Fruit fly (Drosophila melanogaster) whole organism, embryonic: ENCODE results near the gene CG13074.

Experiments
- B-H2 ChIP-seq: fragments of 200-800 bp; sonication (Bioruptor generic); optimal IDR thresholded peaks from 2 replicates; lab custom pipeline; 2018; ENCODE audit warnings: missing biosample characterization, mild to moderate bottlenecking, missing genetic modification characterization
- Bteb2 ChIP-seq: fragments of 200-800 bp; sonication (Bioruptor generic); optimal IDR thresholded peaks from 2 replicates; lab custom pipeline; 2016; ENCODE audit warnings: missing biosample characterization, missing genetic modification characterization
- CG10147 ChIP-seq: fragments of 200-800 bp; sonication (Bioruptor generic); optimal IDR thresholded peaks from 2 replicates; lab custom pipeline; 2019; ENCODE audit warnings: missing biosample characterization, mild to moderate bottlenecking, missing genetic modification characterization, moderate library complexity
- CG10267 ChIP-seq: fragments of 200-800 bp; sonication (Bioruptor generic); optimal IDR thresholded peaks from 2 replicates; lab custom pipeline; 2018; ENCODE audit warnings: missing biosample characterization, mild to moderate bottlenecking, missing genetic modification characterization, moderate library complexity
- CG10274 ChIP-seq: fragments of 200-800 bp; sonication (Bioruptor generic); optimal IDR thresholded peaks from 3 replicates; lab custom pipeline; 2017; ENCODE audit warnings: missing biosample characterization, mild to moderate bottlenecking, missing genetic modification characterization
- CG10462 ChIP-seq: fragments of 200-800 bp; sonication (Bioruptor generic); optimal IDR thresholded peaks from 2 replicates; lab custom pipeline; 2016; ENCODE audit warnings: missing biosample characterization, missing genetic modification characterization
- CG10543 ChIP-seq: fragments of 200-800 bp; sonication (Bioruptor generic); optimal IDR thresholded peaks from 3 replicates; lab custom pipeline; 2017; ENCODE audit warnings: missing biosample characterization, mild to moderate bottlenecking, missing genetic modification characterization, moderate library complexity
- CG10959 ChIP-seq: fragments of 200-800 bp; sonication (Bioruptor generic); IDR thresholded peaks from 2 replicates; pipeline ENCODE4 v1.3.6; 2022; ENCODE audit warnings: missing biosample characterization, missing genetic modification characterization
- CG12155 ChIP-seq: fragments of 200-800 bp; sonication (Bioruptor generic); optimal IDR thresholded peaks from 3 replicates; lab custom pipeline; 2016; ENCODE audit warnings: missing biosample characterization, missing genetic modification characterization
- CG14667 ChIP-seq: fragments of 200-800 bp; sonication (Bioruptor generic); IDR thresholded peaks from 2 replicates; pipeline ENCODE4 v1.3.6; 2022; ENCODE audit warnings: missing biosample characterization, missing genetic modification characterization
- CG14860 ChIP-seq: fragments of 200-800 bp; sonication (Bioruptor generic); IDR thresholded peaks from 3 replicates; pipeline ENCODE4 v1.3.6; 2022; ENCODE audit warnings: missing biosample characterization, missing genetic modification characterization; ENCODE audit not compliant: partially characterized antibody
- CG15011 ChIP-seq: fragments of 200-800 bp; sonication (Bioruptor generic); optimal IDR thresholded peaks from 3 replicates; lab custom pipeline; 2018; ENCODE audit warnings: missing biosample characterization, mild to moderate bottlenecking, missing genetic modification characterization
- CG1529 ChIP-seq: fragments of 200-800 bp; sonication (Bioruptor generic); optimal IDR thresholded peaks from 3 replicates; lab custom pipeline; 2018; ENCODE audit warnings: missing biosample characterization, missing genetic modification characterization
- CG15514 ChIP-seq: fragments of 200-800 bp; sonication (Bioruptor generic); optimal IDR thresholded peaks from 3 replicates; lab custom pipeline; 2017; ENCODE audit warnings: missing biosample characterization, missing genetic modification characterization, mild to moderate bottlenecking, moderate library complexity, missing genetic modification reagents
- CG1602 ChIP-seq: fragments of 200-800 bp; sonication (Bioruptor generic); optimal IDR thresholded peaks from 3 replicates; lab custom pipeline; 2016; ENCODE audit warnings: missing biosample characterization, missing genetic modification characterization
- CG17328 ChIP-seq: fragments of 200-800 bp; sonication (Bioruptor generic); IDR thresholded peaks from 2 replicates; pipeline ENCODE4 v1.3.6; 2022; ENCODE audit warnings: missing biosample characterization, missing genetic modification characterization
- CG17359 ChIP-seq: fragments of 200-800 bp; sonication (Bioruptor generic); optimal IDR thresholded peaks from 3 replicates; lab custom pipeline; 2018; ENCODE audit warnings: missing biosample characterization, mild to moderate bottlenecking, missing genetic modification characterization, moderate library complexity
- CG17802 ChIP-seq: fragments of 200-800 bp; sonication (Bioruptor generic); optimal IDR thresholded peaks from 2 replicates; lab custom pipeline; 2018; ENCODE audit warnings: missing biosample characterization, mild to moderate bottlenecking, missing genetic modification characterization, moderate library complexity
- CG32767 ChIP-seq: fragments of 200-800 bp; sonication (Bioruptor generic); IDR thresholded peaks from 2 replicates; pipeline ENCODE4 v1.3.6; 2022; ENCODE audit warnings: missing biosample characterization, missing genetic modification characterization
- CG43689 ChIP-seq: fragments of 200-800 bp; sonication (Bioruptor generic); IDR thresholded peaks from 2 replicates; pipeline ENCODE4 v1.3.6; 2022; ENCODE audit warnings: missing biosample characterization, missing genetic modification characterization
- CG4617 ChIP-seq: fragments of 200-800 bp; sonication (Bioruptor generic); optimal IDR thresholded peaks from 3 replicates; lab custom pipeline; 2016; ENCODE audit warnings: missing biosample characterization, missing genetic modification characterization, borderline replicate concordance
- CG4730 ChIP-seq: fragments of 200-800 bp; sonication (Bioruptor generic); IDR thresholded peaks from 2 replicates; pipeline ENCODE4 v1.3.6; 2022; ENCODE audit warnings: missing biosample characterization, missing genetic modification characterization
- CG9437 ChIP-seq: fragments of 200-800 bp; sonication (Bioruptor generic); optimal IDR thresholded peaks from 2 replicates; lab custom pipeline; 2018; ENCODE audit warnings: missing biosample characterization, mild to moderate bottlenecking, missing genetic modification characterization
- Dp ChIP-seq: fragments of 200-800 bp; sonication (Bioruptor generic); optimal IDR thresholded peaks from 2 replicates; lab custom pipeline; 2018; ENCODE audit warnings: missing biosample characterization, mild to moderate bottlenecking, missing genetic modification characterization, moderate library complexity
- Hsf ChIP-seq: fragments of 200-800 bp; sonication (Bioruptor generic); optimal IDR thresholded peaks from 3 replicates; lab custom pipeline; 2016; ENCODE audit warnings: missing biosample characterization, missing genetic modification characterization
- Lim3 ChIP-seq: fragments of 200-800 bp; sonication (Bioruptor generic); IDR thresholded peaks from 2 replicates; pipeline ENCODE4 v1.3.6; 2022; ENCODE audit warnings: missing biosample characterization, missing genetic modification characterization
- MBD-R2 ChIP-seq: fragments of 200-800 bp; sonication (Bioruptor generic); IDR thresholded peaks from 2 replicates; pipeline ENCODE4 v1.3.6; 2022; ENCODE audit warnings: missing biosample characterization, missing genetic modification characterization
- MTF-1 ChIP-seq: fragments of 200-800 bp; sonication (Bioruptor generic); optimal IDR thresholded peaks from 2 replicates; lab custom pipeline; 2018; ENCODE audit warnings: missing biosample characterization, mild to moderate bottlenecking, missing genetic modification characterization, borderline replicate concordance
- Med ChIP-seq: fragments of 200-800 bp; sonication (Bioruptor generic); peaks from one replicate; lab custom pipeline; 2016; ENCODE audit warnings: missing biosample characterization, missing genetic modification characterization, mild to moderate bottlenecking, inconsistent platforms, moderate library complexity
- Mes4 ChIP-seq: fragments of 200-800 bp; sonication (Bioruptor generic); optimal IDR thresholded peaks from 2 replicates; lab custom pipeline; 2016; ENCODE audit warnings: missing biosample characterization, missing genetic modification characterization
- Sry-β ChIP-seq: fragments of 200-800 bp; sonication (Bioruptor generic); optimal IDR thresholded peaks from 2 replicates; lab custom pipeline; 2018; ENCODE audit warnings: missing biosample characterization, mild to moderate bottlenecking, missing genetic modification characterization, moderate library complexity
- Sry-δ ChIP-seq: fragments of 200-800 bp; sonication (Bioruptor generic); optimal IDR thresholded peaks from 2 replicates; lab custom pipeline; 2016; ENCODE audit warnings: missing biosample characterization, missing genetic modification characterization
- Ssrp ChIP-seq: fragments of 200-800 bp; sonication (Bioruptor generic); optimal IDR thresholded peaks from 2 replicates; lab custom pipeline; 2018; ENCODE audit warnings: missing biosample characterization, mild to moderate bottlenecking, missing genetic modification characterization, moderate library complexity
- corto ChIP-seq: fragments of 200-800 bp; sonication (Bioruptor generic); optimal IDR thresholded peaks from 2 replicates; lab custom pipeline; 2016; ENCODE audit warnings: missing biosample characterization, mild to moderate bottlenecking, missing genetic modification characterization, moderate library complexity
- en ChIP-seq: fragments of 200-800 bp; sonication (Bioruptor generic); optimal IDR thresholded peaks from 2 replicates; lab custom pipeline; 2016; ENCODE audit warnings: missing biosample characterization, missing genetic modification characterization
- fd102C ChIP-seq: fragments of 200-800 bp; sonication (Bioruptor generic); optimal IDR thresholded peaks from 2 replicates; lab custom pipeline; 2018; ENCODE audit warnings: missing biosample characterization, mild to moderate bottlenecking, missing genetic modification characterization, moderate library complexity
- hbn ChIP-seq: fragments of 200-800 bp; sonication (Bioruptor generic); IDR thresholded peaks from 2 replicates; pipeline ENCODE4 v1.3.6; 2022; ENCODE audit warnings: missing biosample characterization, missing genetic modification characterization; ENCODE audit not compliant: partially characterized antibody
- hth ChIP-seq: fragments of >200 bp; optimal IDR thresholded peaks from 2 replicates; lab custom pipeline; 2017; ENCODE audit warnings: inconsistent platforms
- klu ChIP-seq: fragments of 200-800 bp; sonication (Bioruptor generic); IDR thresholded peaks from 2 replicates; pipeline ENCODE4 v1.3.6; 2022; ENCODE audit warnings: missing biosample characterization, missing genetic modification characterization
- mld ChIP-seq: fragments of 200-800 bp; sonication (Bioruptor generic); IDR thresholded peaks from 3 replicates; pipeline ENCODE4 v1.3.6; 2022; ENCODE audit warnings: missing biosample characterization, missing genetic modification characterization; ENCODE audit not compliant: partially characterized antibody
- pfk ChIP-seq: fragments of 200-800 bp; sonication (Bioruptor generic); optimal IDR thresholded peaks from 2 replicates; lab custom pipeline; 2018; ENCODE audit warnings: missing biosample characterization, mild to moderate bottlenecking, missing genetic modification characterization, moderate library complexity
- psq ChIP-seq: fragments of 200-800 bp; sonication (Bioruptor generic); optimal IDR thresholded peaks from 2 replicates; lab custom pipeline; 2017; ENCODE audit warnings: missing biosample characterization, missing genetic modification characterization
- rib ChIP-seq: fragments of 200-800 bp; sonication (Bioruptor generic); IDR thresholded peaks from 2 replicates; pipeline ENCODE4 v1.3.6; 2022; ENCODE audit warnings: missing biosample characterization, missing genetic modification characterization
- stc ChIP-seq: fragments of 200-800 bp; sonication (Bioruptor generic); IDR thresholded peaks from 2 replicates; pipeline ENCODE4 v1.3.6; 2022; ENCODE audit warnings: missing biosample characterization, missing genetic modification characterization
- tgo ChIP-seq: fragments of 200-800 bp; sonication (Bioruptor generic); IDR thresholded peaks from 3 replicates; pipeline ENCODE4 v1.3.6; 2022; ENCODE audit warnings: missing biosample characterization, missing genetic modification characterization
- ttk ChIP-seq: fragments of 200-800 bp; sonication (Bioruptor generic); IDR thresholded peaks from 2 replicates; pipeline ENCODE4 v2.1.2; 2022; ENCODE audit warnings: missing biosample characterization, missing genetic modification characterization

Gene CG13074

DNA sequence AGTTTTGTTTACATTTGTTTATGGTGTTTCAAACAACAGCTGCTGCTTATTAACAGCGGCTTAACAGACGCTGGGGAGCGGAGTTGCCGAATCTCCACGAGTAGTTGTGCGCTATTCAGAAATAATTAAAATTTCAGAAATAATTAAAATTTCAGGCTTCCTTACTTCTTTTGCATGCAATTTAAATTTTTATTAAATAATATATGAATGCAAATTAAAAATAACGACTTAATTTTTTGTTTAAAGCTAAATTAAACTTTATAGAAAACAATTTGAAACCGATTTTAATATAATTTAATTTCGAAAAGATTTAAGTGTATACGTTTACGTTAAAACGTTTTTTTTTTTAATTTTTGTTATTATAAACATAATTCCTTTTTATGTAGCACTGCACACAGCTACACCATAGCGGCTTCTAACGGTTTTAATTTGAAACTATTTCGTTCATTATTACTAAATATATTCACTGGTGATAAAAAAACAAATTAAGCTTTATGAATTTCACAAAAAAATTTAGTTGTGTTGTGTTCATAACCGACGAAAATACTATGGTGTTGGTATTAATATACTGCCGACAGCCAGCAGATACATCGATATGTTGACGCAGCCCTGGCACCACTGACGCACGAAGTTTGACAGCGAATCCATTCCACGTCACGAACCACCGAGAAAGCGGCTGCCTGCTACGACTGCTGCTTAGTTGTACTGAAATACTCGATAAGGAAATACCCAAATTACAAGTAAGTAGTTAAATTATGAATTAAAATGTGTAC is 31.9 kb upstream of the CG13074 start, which contains the start of gene SsRbeta (continued):
- TF ChIP-seq CG15514 (GFP tag; lab: Kevin White, UChicago) = peak; percentile 79
- peak; percentile 49 for TF ChIP-seq tgo (GFP tag; lab: Robert Waterston, UW)
- TF ChIP-seq, all 482 proteins: peak for 207

DNA sequence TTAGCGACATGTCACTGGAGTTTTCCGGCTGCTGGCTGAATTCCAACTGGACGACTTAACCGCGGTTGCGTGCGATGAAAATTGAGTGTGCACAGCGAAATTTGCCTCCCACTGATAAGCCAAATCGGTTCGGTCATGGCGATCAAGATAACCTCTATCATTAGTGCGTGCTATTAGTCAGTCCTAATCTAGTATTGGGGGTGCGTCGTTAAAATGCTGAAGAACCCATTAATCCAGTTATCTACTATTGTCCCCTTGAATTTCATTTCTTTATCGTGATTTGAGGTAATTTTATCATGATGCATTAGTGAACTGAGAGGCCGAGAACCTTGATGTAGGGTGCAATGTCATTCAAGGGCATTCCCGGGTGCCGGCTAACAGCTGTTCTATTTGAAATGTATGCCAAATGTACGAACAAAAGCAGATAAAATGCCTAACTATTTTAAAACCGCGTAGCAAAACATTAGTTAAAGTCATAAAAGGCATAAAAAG is 31.2 kb upstream of the CG13074 start, which contains the start of gene Pgm1:
Gene Pgm1 (minus strand): TSS at position 51 of the 492 bp plus-strand sequence.
- TF ChIP-seq CG14667 (peak; percentile 69; the same call in 1 of the 2 replicates), MTF-1 (no peak), psq (GFP tag; lab: Kevin White, UChicago) (peak; percentile 68), CG10543 (GFP tag; lab: Kevin White, UChicago) (peak; percentile 79), CG15011 (GFP tag; lab: Kevin White, UChicago) (no peak), Med (GFP tag; lab: Kevin White, UChicago) (peak; percentile 98), CG10267 (tag; lab: Kevin White, UChicago) (peak; percentile 70), Hsf (GFP tag; lab: Kevin White, UChicago) (peak; percentile 90), klu (GFP tag; lab: Robert Waterston, UW) (0 out of 2 replicates have a peak, but pooled peaks have one; percentile 28), CG10274 (GFP tag; lab: Kevin White, UChicago) (peak; percentile 100), CG4617 (peak; percentile 84), B-H2 (GFP tag; lab: Kevin White, UChicago) (peak; percentile 71), fd102C (GFP tag; lab: Kevin White, UChicago) (peak; percentile 38), Ssrp (peak; percentile 65), CG4730 (GFP tag; lab: Robert Waterston, UW) (peak; percentile 44), CG12155 (peak; percentile 88), Lim3 (GFP tag; lab: Robert Waterston, UW) (peak; percentile 21; the same call in 1 of the 2 replicates), CG43689 (GFP tag; lab: Robert Waterston, UW) (no peak), rib (GFP tag; lab: Robert Waterston, UW) (peak; percentile 72; the same call in 1 of the 2 replicates), pfk (GFP tag; lab: Kevin White, UChicago) (no peak), hbn (no peak), MBD-R2 (peak; percentile 64; the same call in 1 of the 2 replicates), mld (GFP tag; lab: Robert Waterston, UW) (no peak), CG10462 (GFP tag; lab: Kevin White, UChicago) (peak; percentile 68), stc (GFP tag; lab: Robert Waterston, UW) (peak; percentile 72), CG10147 (GFP tag; lab: Kevin White, UChicago) (peak; percentile 79), Dp (GFP tag; lab: Kevin White, UChicago) (no peak), Sry-δ (peak; percentile 57), hth (lab: Kevin White, UChicago) (no peak), Sry-β (GFP tag; lab: Kevin White, UChicago) (no peak), CG17359 (tag; lab: Kevin White, UChicago) (peak; percentile 75), ttk (GFP tag; lab: Robert Waterston, UW) (peak; percentile 64), CG17328 (GFP tag; lab: Robert Waterston, UW) (peak; percentile 76), CG1529 (GFP tag; lab: Kevin White, UChicago) (peak; percentile 65), CG9437 (GFP tag; lab: Kevin White, UChicago) (peak; percentile 41), CG32767 (peak; percentile 46), corto (peak; percentile 67), CG14860 (GFP tag; lab: Robert Waterston, UW) (no peak), Mes4 (GFP tag; lab: Kevin White, UChicago) (peak; percentile 85), CG17802 (tag; lab: Kevin White, UChicago) (peak; percentile 33), CG1602 (GFP tag; lab: Kevin White, UChicago) (peak; percentile 73), en (GFP tag; lab: Kevin White, UChicago) (peak; percentile 76), CG10959 (GFP tag; lab: Robert Waterston, UW) (peak; percentile 69), Bteb2 (peak; percentile 90)
